Worm (Caenorhabditis elegans) whole organism, L2 larva: ENCODE results near the gene hgrs-1.

Experiments
- C34F6.9 ChIP-seq: fragments of 150-350 bp; optimal IDR thresholded peaks from 2 replicates; lab custom pipeline; 2014; ENCODE audit warnings: missing biosample characterization, missing genetic modification characterization
- F13H6.1 ChIP-seq: sonication (generic microtip); optimal IDR thresholded peaks from 2 replicates; lab custom pipeline; 2016; ENCODE audit warnings: missing genetic modification characterization, missing compliant biosample characterization
- R02D3.7 ChIP-seq: fragments of 150-350 bp; optimal IDR thresholded peaks from 2 replicates; lab custom pipeline; 2014; ENCODE audit warnings: missing biosample characterization, missing genetic modification characterization
- Y55F3AM.14 ChIP-seq: fragments of 200-800 bp; sonication (Bioruptor generic); optimal IDR thresholded peaks from 2 replicates; lab custom pipeline; 2018; ENCODE audit warnings: mild to moderate bottlenecking, missing genetic modification characterization, missing compliant biosample characterization
- ZK546.5 ChIP-seq: sonication (generic microtip); optimal IDR thresholded peaks from 2 replicates; lab custom pipeline; 2017; ENCODE audit warnings: missing biosample characterization, missing genetic modification characterization
- aly-2 ChIP-seq: fragments of 150-350 bp; optimal IDR thresholded peaks from 2 replicates; lab custom pipeline; 2014; ENCODE audit warnings: missing biosample characterization, missing genetic modification characterization
- ama-1 ChIP-seq: fragments of 150-350 bp; optimal IDR thresholded peaks from 2 replicates; lab custom pipeline; 2018; ENCODE audit warnings: inconsistent platforms
- blmp-1 ChIP-seq: sonication (generic microtip); optimal IDR thresholded peaks from 2 replicates; lab custom pipeline; 2017; ENCODE audit warnings: missing genetic modification characterization, mild to moderate bottlenecking, missing compliant biosample characterization, antibody characterized with exemption, moderate library complexity; ENCODE audit not compliant: insufficient read depth
- ceh-16 ChIP-seq: fragments of 150-350 bp; optimal IDR thresholded peaks from 2 replicates; lab custom pipeline; 2014; ENCODE audit warnings: missing biosample characterization, missing genetic modification characterization
- ceh-82 ChIP-seq: fragments of 150-350 bp; optimal IDR thresholded peaks from 2 replicates; lab custom pipeline; 2014; ENCODE audit warnings: missing biosample characterization, missing genetic modification characterization
- dmd-4 ChIP-seq: sonication (generic microtip); optimal IDR thresholded peaks from 2 replicates; lab custom pipeline; 2017; ENCODE audit warnings: missing biosample characterization, missing genetic modification characterization
- egl-27 ChIP-seq: sonication (generic microtip); optimal IDR thresholded peaks from 3 replicates; lab custom pipeline; 2017; ENCODE audit warnings: missing biosample characterization, missing genetic modification reagents, missing genetic modification characterization
- fos-1 ChIP-seq: fragments of 150-350 bp; optimal IDR thresholded peaks from 2 replicates; lab custom pipeline; 2014; ENCODE audit warnings: missing biosample characterization, missing genetic modification characterization
- lin-11 ChIP-seq: fragments of 150-350 bp; sonication (generic microtip); optimal IDR thresholded peaks from 2 replicates; lab custom pipeline; 2014; ENCODE audit warnings: missing biosample characterization, missing genetic modification characterization, inconsistent platforms, mixed read lengths
- lin-13 ChIP-seq: fragments of 150-350 bp; optimal IDR thresholded peaks from 2 replicates; lab custom pipeline; 2014; ENCODE audit warnings: missing biosample characterization, missing genetic modification reagents, missing genetic modification characterization
- lsy-2 ChIP-seq, 2 experiments: fragments of 150-350 bp in 1 of 2; sonication (generic microtip) in 1 of 2; optimal IDR thresholded peaks; 2 replicates each; lab custom pipeline; 2014 to 2017; ENCODE audit warnings: missing biosample characterization in 2 of 2, missing genetic modification characterization in 2 of 2
- mab-5 ChIP-seq: fragments of 150-350 bp; optimal IDR thresholded peaks from 2 replicates; lab custom pipeline; 2014; ENCODE audit warnings: missing biosample characterization, missing genetic modification characterization
- mbf-1 ChIP-seq: sonication (generic microtip); optimal IDR thresholded peaks from 2 replicates; lab custom pipeline; 2017; ENCODE audit warnings: missing biosample characterization, missing genetic modification characterization
- mdl-1 ChIP-seq, 2 experiments: fragments of 150-350 bp in 1 of 2; sonication (generic microtip) in 1 of 2; optimal IDR thresholded peaks; 2 replicates each; lab custom pipeline; 2017; ENCODE audit warnings: missing biosample characterization in 2 of 2, missing genetic modification characterization in 2 of 2
- nhr-10 ChIP-seq: sonication (generic microtip); optimal IDR thresholded peaks from 2 replicates; lab custom pipeline; 2017; ENCODE audit warnings: missing biosample characterization, missing genetic modification characterization
- nhr-12 ChIP-seq: fragments of 150-350 bp; optimal IDR thresholded peaks from 2 replicates; lab custom pipeline; 2014; ENCODE audit warnings: missing biosample characterization, missing genetic modification characterization
- nhr-129 ChIP-seq: fragments of 150-350 bp; optimal IDR thresholded peaks from 2 replicates; lab custom pipeline; 2014; ENCODE audit warnings: missing biosample characterization, missing genetic modification characterization
- nhr-21 ChIP-seq: fragments of 150-350 bp; optimal IDR thresholded peaks from 2 replicates; lab custom pipeline; 2014; ENCODE audit warnings: missing biosample characterization, missing genetic modification characterization
- nhr-23 ChIP-seq: fragments of 150-350 bp; optimal IDR thresholded peaks from 2 replicates; lab custom pipeline; 2014; ENCODE audit warnings: missing biosample characterization, missing genetic modification reagents, missing genetic modification characterization
- nhr-237 ChIP-seq: fragments of 150-350 bp; optimal IDR thresholded peaks from 2 replicates; lab custom pipeline; 2014; ENCODE audit warnings: missing biosample characterization, missing genetic modification characterization
- nhr-25 ChIP-seq: fragments of 150-350 bp; sonication (generic microtip); optimal IDR thresholded peaks from 3 replicates; lab custom pipeline; 2014; ENCODE audit warnings: missing biosample characterization, missing genetic modification characterization
- nhr-77 ChIP-seq: fragments of 150-350 bp; optimal IDR thresholded peaks from 2 replicates; lab custom pipeline; 2014; ENCODE audit warnings: missing biosample characterization, missing genetic modification characterization
- peb-1 ChIP-seq: fragments of 150-350 bp; optimal IDR thresholded peaks from 2 replicates; lab custom pipeline; 2014; ENCODE audit warnings: missing biosample characterization, missing genetic modification characterization
- sem-4 ChIP-seq: fragments of 150-350 bp; optimal IDR thresholded peaks from 2 replicates; lab custom pipeline; 2014; ENCODE audit warnings: missing biosample characterization, missing genetic modification reagents, missing genetic modification characterization
- skn-1 ChIP-seq: sonication (generic microtip); optimal IDR thresholded peaks from 2 replicates; lab custom pipeline; 2017; ENCODE audit warnings: missing biosample characterization, missing genetic modification characterization
- sma-3 ChIP-seq: sonication (generic microtip); optimal IDR thresholded peaks from 2 replicates; lab custom pipeline; 2016; ENCODE audit warnings: missing genetic modification reagents, missing genetic modification characterization, missing compliant biosample characterization
- sma-9 ChIP-seq, 2 experiments: fragments of 150-350 bp in 1 of 2; sonication (generic microtip) in 1 of 2; optimal IDR thresholded peaks; 2 replicates each; lab custom pipeline; 2014 to 2016; ENCODE audit warnings: missing genetic modification characterization in 2 of 2, mild to moderate bottlenecking in 1 of 2, missing biosample characterization in 1 of 2, missing compliant biosample characterization in 1 of 2, missing genetic modification reagents in 1 of 2, moderate library complexity in 1 of 2
- snpc-4 ChIP-seq: fragments of 150-350 bp; optimal IDR thresholded peaks from 2 replicates; lab custom pipeline; 2014; ENCODE audit warnings: missing biosample characterization, missing genetic modification characterization
- unc-39 ChIP-seq: fragments of 150-350 bp; optimal IDR thresholded peaks from 2 replicates; lab custom pipeline; 2014; ENCODE audit warnings: missing biosample characterization, missing genetic modification characterization
- unc-55 ChIP-seq: fragments of 150-350 bp; sonication (generic microtip); optimal IDR thresholded peaks from 3 replicates; lab custom pipeline; 2014; ENCODE audit warnings: missing biosample characterization, missing genetic modification reagents, missing genetic modification characterization
- zag-1 ChIP-seq: fragments of 150-350 bp; optimal IDR thresholded peaks from 2 replicates; lab custom pipeline; 2014; ENCODE audit warnings: missing biosample characterization, missing genetic modification characterization
- ztf-1 ChIP-seq: fragments of 200-800 bp; sonication (Bioruptor generic); conservative IDR thresholded peaks from 2 replicates; pipeline ENCODE4 v1.3.6; 2022; ENCODE audit warnings: missing genetic modification characterization, missing compliant biosample characterization
- ztf-4 ChIP-seq: fragments of 150-350 bp; optimal IDR thresholded peaks from 2 replicates; lab custom pipeline; 2014; ENCODE audit warnings: missing biosample characterization, missing genetic modification characterization

The hgrs-1 gene

ce11 chrIV:8183313-8183712, 22.5 kb downstream of the hgrs-1 start (continued):
- TF ChIP-seq sma-9 (GFP tag; optimal IDR thresholded peaks at IDR 0.05; lab: Kevin White, UChicago), result peak; percentile 61
- TF ChIP-seq sma-9 (tag; optimal IDR thresholded peaks at IDR 0.05; lab: Kevin White, UChicago), result no peak

- TF ChIP-seq ceh-16 (tag; lab: Kevin White, UChicago) (no peak), dmd-4 (tag; lab: Kevin White, UChicago) (no peak), peb-1 (tag; lab: Kevin White, UChicago) (no peak), sma-3 (GFP tag; lab: Kevin White, UChicago) (no peak), unc-55 (GFP tag; lab: Kevin White, UChicago) (no peak), snpc-4 (tag; lab: Kevin White, UChicago) (no peak), nhr-23 (tag; lab: Kevin White, UChicago) (no peak), ZK546.5 (tag; lab: Kevin White, UChicago) (no peak), ztf-4 (tag; lab: Kevin White, UChicago) (no peak), ama-1 (lab: Kevin White, UChicago) (no peak)
- TF ChIP-seq, all 48 proteins: peak for 0
These were observed 23.3 kb downstream of the hgrs-1 start for ce11 chrIV:8182566-8182965.

- no peak for TF ChIP-seq ZK546.5 (tag; lab: Kevin White, UChicago)
- no peak for TF ChIP-seq nhr-129 (tag; lab: Kevin White, UChicago)
- no peak for TF ChIP-seq lin-11 (tag; lab: Kevin White, UChicago)
- no peak for TF ChIP-seq ztf-1
- TF ChIP-seq mbf-1, result no peak
- TF ChIP-seq fos-1 (tag; lab: Kevin White, UChicago), result no peak
- TF ChIP-seq nhr-10 (tag; lab: Kevin White, UChicago), result no peak
- no peak for TF ChIP-seq nhr-12 (tag; lab: Kevin White, UChicago)
- TF ChIP-seq F13H6.1, result no peak
- no peak for TF ChIP-seq peb-1 (tag; lab: Kevin White, UChicago)
- TF ChIP-seq mab-5 (tag; lab: Kevin White, UChicago), result no peak
- TF ChIP-seq nhr-21, result no peak
- TF ChIP-seq lsy-2 (tag; optimal IDR thresholded peaks at IDR 0.05; lab: Kevin White, UChicago), result no peak
- TF ChIP-seq nhr-25, result no peak
- TF ChIP-seq Y55F3AM.14, result no peak
- no peak for TF ChIP-seq skn-1 (tag; lab: Kevin White, UChicago)
These were observed 24.4 kb downstream of the hgrs-1 start for ce11 chrIV:8181404-8181803.

- TF ChIP-seq sem-4 (tag; lab: Kevin White, UChicago) (no peak), nhr-21 (no peak), unc-39 (no peak), mdl-1 (tag; optimal IDR thresholded peaks at IDR 0.05; lab: Kevin White, UChicago) (no peak), F13H6.1 (no peak), nhr-129 (tag; lab: Kevin White, UChicago) (no peak), zag-1 (tag; lab: Kevin White, UChicago) (no peak), lin-13 (GFP tag; lab: Kevin White, UChicago) (no peak), peb-1 (tag; lab: Kevin White, UChicago) (no peak), dmd-4 (tag; lab: Kevin White, UChicago) (no peak), ceh-16 (tag; lab: Kevin White, UChicago) (no peak), egl-27 (tag; lab: Kevin White, UChicago) (no peak), aly-2 (tag; lab: Kevin White, UChicago) (no peak), nhr-77 (tag; lab: Kevin White, UChicago) (no peak), R02D3.7 (no peak), ceh-82 (no peak), C34F6.9 (tag; lab: Kevin White, UChicago) (no peak), sma-3 (GFP tag; lab: Kevin White, UChicago) (no peak), blmp-1 (tag; lab: Kevin White, UChicago) (no peak), nhr-237 (tag; lab: Kevin White, UChicago) (no peak)
These were observed 29.9 kb downstream of the hgrs-1 start, which contains the start of gene pct-1 for ce11 chrIV:8175686-8176532. Gene pct-1, plus strand, starts transcription at chrIV:8176482.
